Fruit fly (Drosophila melanogaster) whole organism, pupa: ENCODE results near the gene be.

Source experiments
- CG10348 ChIP-seq: fragments of 200-800 bp; sonication (Bioruptor generic); IDR thresholded peaks from 2 replicates; pipeline ENCODE4 v1.3.6; 2022; ENCODE audit warnings: missing biosample characterization, missing genetic modification characterization
- CG12605 ChIP-seq: fragments of 200-800 bp; sonication (Bioruptor generic); IDR thresholded peaks from 2 replicates; pipeline ENCODE4 v1.3.6; 2022; ENCODE audit warnings: missing biosample characterization, missing genetic modification characterization
- CG13204 ChIP-seq: fragments of 200-800 bp; sonication (Bioruptor generic); optimal IDR thresholded peaks from 2 replicates; lab custom pipeline; 2018; ENCODE audit warnings: missing biosample characterization, mild to moderate bottlenecking, missing genetic modification characterization, moderate library complexity
- CG14655 ChIP-seq: fragments of 200-800 bp; sonication (Bioruptor generic); optimal IDR thresholded peaks from 3 replicates; lab custom pipeline; 2017; ENCODE audit warnings: mild to moderate bottlenecking, missing biosample characterization, missing genetic modification reagents, missing genetic modification characterization
- CG15710 ChIP-seq: fragments of 200-800 bp; sonication (Bioruptor generic); optimal IDR thresholded peaks from 2 replicates; lab custom pipeline; 2018; ENCODE audit warnings: missing biosample characterization, mild to moderate bottlenecking, missing genetic modification characterization, moderate library complexity
- CG17806 ChIP-seq: fragments of 200-800 bp; sonication (Bioruptor generic); optimal IDR thresholded peaks from 2 replicates; lab custom pipeline; 2018; ENCODE audit warnings: missing biosample characterization, mild to moderate bottlenecking, missing genetic modification characterization, moderate library complexity
- CG32121 ChIP-seq: fragments of 200-800 bp; sonication (Bioruptor generic); IDR thresholded peaks from 2 replicates; pipeline ENCODE4 v1.3.6; 2022; ENCODE audit warnings: missing biosample characterization, missing genetic modification characterization
- CG4496 ChIP-seq: fragments of 200-800 bp; sonication (Bioruptor generic); IDR thresholded peaks from 3 replicates; pipeline ENCODE4 v1.3.6; 2022; ENCODE audit warnings: missing biosample characterization, missing genetic modification characterization
- CG8301 ChIP-seq: fragments of 200-800 bp; sonication (Bioruptor generic); optimal IDR thresholded peaks from 2 replicates; lab custom pipeline; 2018; ENCODE audit warnings: missing biosample characterization, mild to moderate bottlenecking, missing genetic modification characterization
- CG9948 ChIP-seq: fragments of 200-800 bp; sonication (Bioruptor generic); optimal IDR thresholded peaks from 2 replicates; lab custom pipeline; 2018; ENCODE audit warnings: missing biosample characterization, mild to moderate bottlenecking, missing genetic modification characterization, moderate library complexity
- EcR ChIP-seq: fragments of 200-800 bp; sonication (Bioruptor generic); optimal IDR thresholded peaks from 3 replicates; lab custom pipeline; 2019; ENCODE audit warnings: missing biosample characterization, missing genetic modification characterization, mild to moderate bottlenecking, moderate library complexity, missing genetic modification reagents
- Pif1A ChIP-seq: fragments of 200-800 bp; sonication (Bioruptor generic); optimal IDR thresholded peaks from 3 replicates; lab custom pipeline; 2016; ENCODE audit warnings: missing biosample characterization, missing genetic modification characterization
- fd96Ca ChIP-seq: fragments of 200-800 bp; sonication (Bioruptor generic); IDR thresholded peaks from 3 replicates; pipeline ENCODE4 v1.3.6; 2022; ENCODE audit warnings: missing biosample characterization, missing genetic modification characterization
- rn ChIP-seq: fragments of 200-800 bp; sonication (Bioruptor generic); IDR thresholded peaks from 2 replicates; pipeline ENCODE4 v1.3.6; 2022; ENCODE audit warnings: missing biosample characterization, missing genetic modification characterization

DNA sequence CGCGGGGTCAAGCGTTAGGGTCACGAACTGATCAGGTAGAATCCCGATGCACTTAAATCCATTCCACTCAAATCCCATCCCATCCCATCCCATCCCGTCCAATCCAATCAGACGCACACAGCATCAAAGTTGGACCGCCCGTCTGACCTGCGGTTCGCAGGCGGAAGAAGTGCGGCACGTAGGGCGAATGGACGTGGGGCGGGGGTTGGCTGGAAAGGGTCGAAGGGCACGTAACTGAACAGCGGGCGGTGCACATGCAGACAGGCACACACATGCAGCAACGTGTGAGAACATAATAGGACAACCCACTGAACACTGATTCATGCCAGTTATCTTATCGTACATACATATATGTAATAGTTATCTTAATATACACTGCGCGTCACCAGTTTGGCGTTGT is 4.8 kb upstream of the be start:
- TF ChIP-seq EcR (no peak), CG13204 (no peak), CG32121 (no peak), fd96Ca (GFP tag; lab: Robert Waterston, UW) (no peak), CG14655 (no peak), CG15710 (tag; lab: Kevin White, UChicago) (no peak), CG17806 (tag; lab: Kevin White, UChicago) (no peak), CG9948 (tag; lab: Kevin White, UChicago) (no peak), Pif1A (GFP tag; lab: Kevin White, UChicago) (no peak), CG12605 (GFP tag; lab: Robert Waterston, UW) (no peak), CG4496 (GFP tag; lab: Robert Waterston, UW) (no peak), rn (no peak), CG10348 (no peak), CG8301 (tag; lab: Kevin White, UChicago) (no peak)
